Worm (Caenorhabditis elegans): ENCODE results near the gene C40C9.3.

ce11 chrX:13668728-13669127, 21.3 kb downstream of the C40C9.3 start, which contains the start of gene C04A11.2:
- TF ChIP-seq elt-3 (tag; optimal IDR thresholded peaks at IDR 0.05) = no peak
- TF ChIP-seq nhr-12 (tag; optimal IDR thresholded peaks at IDR 0.05) = no peak
- TF ChIP-seq skn-1 (tag; optimal IDR thresholded peaks at IDR 0.05) = no peak
- TF ChIP-seq nhr-76 (tag; optimal IDR thresholded peaks at IDR 0.05) = no peak
- TF ChIP-seq sox-4 (tag; optimal IDR thresholded peaks at IDR 0.05) = no peak
- no peak for TF ChIP-seq unc-30 (tag; optimal IDR thresholded peaks at IDR 0.05)
- TF ChIP-seq unc-62 (GFP tag; optimal IDR thresholded peaks at IDR 0.05) = no peak
- TF ChIP-seq aly-2 (tag; optimal IDR thresholded peaks at IDR 0.05) = no peak
- no peak for TF ChIP-seq blmp-1 (tag; optimal IDR thresholded peaks at IDR 0.05)
- no peak for TF ChIP-seq lsy-2 (tag; optimal IDR thresholded peaks at IDR 0.05)
